Worm (Caenorhabditis elegans) whole organism, young adult: ENCODE results near the gene syf-2.

Experiments
- B0336.3 ChIP-seq: fragments of 200-800 bp; sonication (Bioruptor generic); IDR thresholded peaks from 2 replicates; pipeline ENCODE4 v1.3.6; 2022; ENCODE audit warnings: missing genetic modification characterization, missing compliant biosample characterization
- D2030.7 ChIP-seq: fragments of 200-800 bp; sonication (Bioruptor generic); IDR thresholded peaks from 2 replicates; pipeline ENCODE4 v1.3.6; 2022; ENCODE audit warnings: missing genetic modification reagents, missing genetic modification characterization, missing compliant biosample characterization
- F10E7.11 ChIP-seq: sonication (generic microtip); optimal IDR thresholded peaks from 2 replicates; lab custom pipeline; 2017; ENCODE audit warnings: mild to moderate bottlenecking, missing genetic modification characterization, moderate library complexity, missing compliant biosample characterization
- F23B12.7 ChIP-seq: sonication (generic microtip); optimal IDR thresholded peaks from 2 replicates; lab custom pipeline; 2017; ENCODE audit warnings: missing genetic modification characterization, mild to moderate bottlenecking, missing compliant biosample characterization, antibody characterized with exemption, moderate library complexity; ENCODE audit not compliant: insufficient read depth
- F33H1.4 ChIP-seq: fragments of 200-800 bp; sonication (Bioruptor generic); IDR thresholded peaks from 2 replicates; pipeline ENCODE4 v1.3.6; 2022; ENCODE audit warnings: missing genetic modification reagents, missing genetic modification characterization, missing compliant biosample characterization
- F37B4.10 ChIP-seq: fragments of 200-800 bp; sonication (Bioruptor generic); IDR thresholded peaks from 2 replicates; pipeline ENCODE4 v1.3.6; 2022; ENCODE audit warnings: missing genetic modification characterization, missing compliant biosample characterization
- F57A8.1 ChIP-seq: fragments of 200-800 bp; sonication (Bioruptor generic); optimal IDR thresholded peaks from 2 replicates; lab custom pipeline; 2018; ENCODE audit warnings: mild to moderate bottlenecking, missing genetic modification characterization, moderate library complexity, missing compliant biosample characterization
- Y53G8AR.9 ChIP-seq: fragments of 200-800 bp; sonication (Bioruptor generic); conservative IDR thresholded peaks from 2 replicates; pipeline ENCODE4 v1.3.6; 2022; ENCODE audit warnings: missing genetic modification reagents, missing genetic modification characterization, missing compliant biosample characterization
- Y56A3A.18 ChIP-seq: fragments of 200-800 bp; sonication (Bioruptor generic); IDR thresholded peaks from 2 replicates; pipeline ENCODE4 v1.3.6; 2022; ENCODE audit warnings: missing genetic modification reagents, missing genetic modification characterization, missing compliant biosample characterization
- Y67H2A.10 ChIP-seq: fragments of 200-800 bp; sonication (Bioruptor generic); conservative IDR thresholded peaks from 2 replicates; pipeline ENCODE4 v1.3.6; 2022; ENCODE audit warnings: missing genetic modification reagents, missing genetic modification characterization, missing compliant biosample characterization
- ama-1 ChIP-seq, 3 experiments: fragments of 150-350 bp in 1 of 3; sonication (generic microtip) in 2 of 3; optimal IDR thresholded peaks; 2 replicates each; lab custom pipeline; 2014 to 2018; ENCODE audit warnings: missing biosample characterization in 2 of 3, missing genetic modification characterization in 2 of 3, missing genetic modification reagents in 2 of 3
- attf-3 ChIP-seq: fragments of 200-800 bp; sonication (Bioruptor generic); conservative IDR thresholded peaks from 2 replicates; pipeline ENCODE4 v1.3.6; 2022; ENCODE audit warnings: missing genetic modification reagents, missing genetic modification characterization, missing compliant biosample characterization
- bed-1 ChIP-seq: fragments of 200-800 bp; sonication (Bioruptor generic); IDR thresholded peaks from 2 replicates; pipeline ENCODE4 v1.3.6; 2022; ENCODE audit warnings: missing genetic modification reagents, missing genetic modification characterization, missing compliant biosample characterization
- bed-2 ChIP-seq: fragments of 200-800 bp; sonication (Bioruptor generic); IDR thresholded peaks from 2 replicates; pipeline ENCODE4 v1.3.6; 2022; ENCODE audit warnings: missing genetic modification reagents, missing genetic modification characterization, missing compliant biosample characterization
- cebp-1 ChIP-seq, 2 experiments: fragments of 200-800 bp in 1 of 2; sonication (Bioruptor generic) in 1 of 2; sonication (generic microtip) in 1 of 2; IDR thresholded peaks in 1 of 2; optimal IDR thresholded peaks in 1 of 2; 2 replicates each; pipeline versions ENCODE4 v1.3.6 to Lab custom; 2017 to 2022; ENCODE audit warnings: missing compliant biosample characterization in 2 of 2, missing genetic modification characterization in 2 of 2, mild to moderate bottlenecking in 1 of 2, missing genetic modification reagents in 1 of 2, moderate library complexity in 1 of 2
- ceh-100 ChIP-seq: fragments of 200-800 bp; sonication (Bioruptor generic); IDR thresholded peaks from 2 replicates; pipeline ENCODE4 v1.3.6; 2022; ENCODE audit warnings: missing genetic modification reagents, missing genetic modification characterization, missing compliant biosample characterization
- ceh-27 ChIP-seq: fragments of 200-800 bp; sonication (Bioruptor generic); optimal IDR thresholded peaks from 2 replicates; lab custom pipeline; 2018; ENCODE audit warnings: mild to moderate bottlenecking, missing genetic modification characterization, moderate library complexity, missing compliant biosample characterization
- ceh-40 ChIP-seq: fragments of 200-800 bp; sonication (Bioruptor generic); IDR thresholded peaks from 2 replicates; pipeline ENCODE4 v1.3.6; 2022; ENCODE audit warnings: missing genetic modification characterization, missing compliant biosample characterization
- ceh-79 ChIP-seq: sonication (generic microtip); optimal IDR thresholded peaks from 2 replicates; lab custom pipeline; 2017; ENCODE audit warnings: mild to moderate bottlenecking, missing genetic modification characterization, missing compliant biosample characterization
- ceh-91 ChIP-seq: fragments of 200-800 bp; sonication (Bioruptor generic); IDR thresholded peaks from 2 replicates; pipeline ENCODE4 v1.3.6; 2022; ENCODE audit warnings: missing genetic modification reagents, missing genetic modification characterization, missing compliant biosample characterization
- dox-1 ChIP-seq: fragments of 200-800 bp; sonication (Bioruptor generic); IDR thresholded peaks from 2 replicates; pipeline ENCODE4 v1.3.6; 2022; ENCODE audit warnings: missing genetic modification reagents, missing genetic modification characterization, missing compliant biosample characterization
- dpl-1 ChIP-seq: fragments of 150-350 bp; optimal IDR thresholded peaks from 2 replicates; lab custom pipeline; 2014; ENCODE audit warnings: missing biosample characterization, missing genetic modification reagents, missing genetic modification characterization
- egl-18 ChIP-seq: fragments of 200-800 bp; sonication (Bioruptor generic); IDR thresholded peaks from 2 replicates; pipeline ENCODE4 v1.3.6; 2022; ENCODE audit warnings: missing genetic modification reagents, missing genetic modification characterization, missing compliant biosample characterization
- egl-44 ChIP-seq: fragments of 200-800 bp; sonication (Bioruptor generic); IDR thresholded peaks from 2 replicates; pipeline ENCODE4 v1.3.6; 2022; ENCODE audit warnings: missing genetic modification reagents, missing genetic modification characterization, missing compliant biosample characterization
- fkh-3 ChIP-seq: sonication (generic microtip); optimal IDR thresholded peaks from 2 replicates; lab custom pipeline; 2016; ENCODE audit warnings: mild to moderate bottlenecking, missing genetic modification characterization, missing compliant biosample characterization
- hlh-26 ChIP-seq: fragments of 200-800 bp; sonication (Bioruptor generic); conservative IDR thresholded peaks from 2 replicates; pipeline ENCODE4 v1.3.6; 2022; ENCODE audit warnings: missing genetic modification reagents, missing genetic modification characterization, missing compliant biosample characterization
- hmg-1.2 ChIP-seq: fragments of 200-800 bp; sonication (Bioruptor generic); IDR thresholded peaks from 2 replicates; pipeline ENCODE4 v1.3.6; 2022; ENCODE audit warnings: missing genetic modification reagents, missing genetic modification characterization, missing compliant biosample characterization
- hrde-1 ChIP-seq: sonication (generic microtip); optimal IDR thresholded peaks from 2 replicates; lab custom pipeline; 2016; ENCODE audit warnings: missing genetic modification characterization, mild to moderate bottlenecking, missing compliant biosample characterization, moderate library complexity, missing genotype, missing genetic modification reagents, borderline replicate concordance
- hsf-1 ChIP-seq: fragments of 200-800 bp; sonication (Bioruptor generic); IDR thresholded peaks from 2 replicates; pipeline ENCODE4 v1.3.6; 2022; ENCODE audit warnings: missing genetic modification reagents, missing genetic modification characterization, missing compliant biosample characterization
- lin-35 ChIP-seq, 3 experiments: fragments of 150-350 bp in 2 of 3; sonication (generic microtip) in 1 of 3; optimal IDR thresholded peaks; 2 replicates each; lab custom pipeline; 2014 to 2018; ENCODE audit warnings: missing biosample characterization in 3 of 3, missing genetic modification characterization in 3 of 3, missing genetic modification reagents in 3 of 3
- nhr-120 ChIP-seq: fragments of 200-800 bp; sonication (Bioruptor generic); IDR thresholded peaks from 2 replicates; pipeline ENCODE4 v1.3.6; 2022; ENCODE audit warnings: missing genetic modification characterization, missing compliant biosample characterization
- nhr-179 ChIP-seq: sonication (generic microtip); optimal IDR thresholded peaks from 2 replicates; lab custom pipeline; 2016; ENCODE audit warnings: mild to moderate bottlenecking, missing genetic modification characterization, missing compliant biosample characterization
- nhr-27 ChIP-seq: fragments of 200-800 bp; sonication (Bioruptor generic); optimal IDR thresholded peaks from 2 replicates; lab custom pipeline; 2018; ENCODE audit warnings: mild to moderate bottlenecking, missing genetic modification characterization, moderate library complexity, missing compliant biosample characterization
- nhr-80 ChIP-seq: sonication (generic microtip); optimal IDR thresholded peaks from 2 replicates; lab custom pipeline; 2016; ENCODE audit warnings: missing genetic modification characterization, missing compliant biosample characterization
- nhr-90 ChIP-seq: sonication (generic microtip); optimal IDR thresholded peaks from 2 replicates; lab custom pipeline; 2016; ENCODE audit warnings: missing genotype, mild to moderate bottlenecking, missing genetic modification characterization, missing compliant biosample characterization
- pbrm-1 ChIP-seq: fragments of 200-800 bp; sonication (Bioruptor generic); IDR thresholded peaks from 2 replicates; pipeline ENCODE4 v1.3.6; 2022; ENCODE audit warnings: missing genetic modification reagents, missing genetic modification characterization, missing compliant biosample characterization
- pha-4 ChIP-seq: fragments of 150-350 bp; sonication (generic microtip); optimal IDR thresholded peaks from 2 replicates; lab custom pipeline; 2014; ENCODE audit warnings: missing biosample characterization, missing genetic modification reagents, missing genetic modification characterization
- repo-1 ChIP-seq: sonication (generic microtip); optimal IDR thresholded peaks from 2 replicates; lab custom pipeline; 2017; ENCODE audit warnings: mild to moderate bottlenecking, missing genetic modification characterization, missing compliant biosample characterization
- snpc-1.1 ChIP-seq: sonication (generic microtip); optimal IDR thresholded peaks from 2 replicates; lab custom pipeline; 2017; ENCODE audit warnings: missing genetic modification characterization, mild to moderate bottlenecking, missing compliant biosample characterization, antibody characterized with exemption, moderate library complexity, missing genotype, missing genetic modification reagents; ENCODE audit not compliant: insufficient read depth
- snpc-3.4 ChIP-seq: sonication (generic microtip); optimal IDR thresholded peaks from 2 replicates; lab custom pipeline; 2017; ENCODE audit warnings: missing genetic modification characterization, mild to moderate bottlenecking, missing compliant biosample characterization, antibody characterized with exemption, moderate library complexity, missing genotype, missing genetic modification reagents
- sptf-2 ChIP-seq: fragments of 200-800 bp; sonication (Bioruptor generic); optimal IDR thresholded peaks from 2 replicates; lab custom pipeline; 2018; ENCODE audit warnings: mild to moderate bottlenecking, missing genetic modification characterization, missing compliant biosample characterization
- tbx-9 ChIP-seq: sonication (generic microtip); optimal IDR thresholded peaks from 2 replicates; lab custom pipeline; 2016; ENCODE audit warnings: borderline replicate concordance, missing genetic modification characterization, inconsistent platforms, missing compliant biosample characterization
- ztf-3 ChIP-seq: fragments of 200-800 bp; sonication (Bioruptor generic); optimal IDR thresholded peaks from 2 replicates; lab custom pipeline; 2018; ENCODE audit warnings: mild to moderate bottlenecking, missing genetic modification characterization, missing compliant biosample characterization
- ztf-6 ChIP-seq: fragments of 200-800 bp; sonication (Bioruptor generic); IDR thresholded peaks from 2 replicates; pipeline ENCODE4 v1.3.6; 2022; ENCODE audit warnings: missing genetic modification reagents, missing genetic modification characterization, missing compliant biosample characterization

Gene syf-2

DNA sequence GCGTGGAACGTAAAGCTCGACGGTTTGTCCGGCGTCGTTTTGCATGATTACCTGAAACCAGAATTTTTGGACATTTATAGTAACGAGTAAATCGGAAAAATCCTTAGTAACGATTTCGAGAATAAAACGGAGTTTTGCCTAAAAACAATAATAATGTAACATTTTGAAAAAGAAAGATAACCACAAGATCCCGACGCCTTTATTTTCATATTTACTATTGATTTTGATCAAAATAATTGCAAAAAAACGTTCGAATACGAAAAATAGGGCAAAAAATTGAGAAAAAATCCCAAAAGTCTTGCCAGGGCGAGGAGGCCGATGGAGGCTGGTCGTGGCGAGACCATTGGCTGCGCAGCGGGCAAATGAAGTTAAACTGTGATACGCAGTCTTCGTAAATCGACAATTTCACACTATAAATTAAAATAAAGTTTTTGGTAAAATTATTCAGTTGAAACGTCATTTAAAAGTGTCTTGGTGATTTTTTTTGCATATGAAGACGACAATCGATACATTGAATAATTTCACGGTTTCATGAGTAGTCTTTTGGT, 27.7 kb upstream of the syf-2 start, which contains the start of gene rps-21 (continued):
- TF ChIP-seq snpc-3.4 (tag; lab: Kevin White, UChicago) (peak; percentile 47), lin-35 (GFP tag; optimal IDR thresholded peaks at IDR 0.05; lab: Kevin White, UChicago) (peak in 1 of 3 experiments; percentile 74), ceh-91 (GFP tag; lab: Robert Waterston, UW) (peak; percentile 21; the same call in 1 of the 2 replicates), attf-3 (GFP tag; lab: Robert Waterston, UW) (peak; percentile 34), F33H1.4 (GFP tag; lab: Robert Waterston, UW) (peak; percentile 94), Y53G8AR.9 (0 out of 2 replicates have a peak, but pooled peaks have one; percentile 14), pbrm-1 (GFP tag; lab: Robert Waterston, UW) (peak; percentile 77), dpl-1 (peak; percentile 51), D2030.7 (GFP tag; lab: Robert Waterston, UW) (0 out of 2 replicates have a peak, but pooled peaks have one; percentile 25), dox-1 (GFP tag; lab: Robert Waterston, UW) (peak; percentile 49; the same call in 1 of the 2 replicates)

DNA sequence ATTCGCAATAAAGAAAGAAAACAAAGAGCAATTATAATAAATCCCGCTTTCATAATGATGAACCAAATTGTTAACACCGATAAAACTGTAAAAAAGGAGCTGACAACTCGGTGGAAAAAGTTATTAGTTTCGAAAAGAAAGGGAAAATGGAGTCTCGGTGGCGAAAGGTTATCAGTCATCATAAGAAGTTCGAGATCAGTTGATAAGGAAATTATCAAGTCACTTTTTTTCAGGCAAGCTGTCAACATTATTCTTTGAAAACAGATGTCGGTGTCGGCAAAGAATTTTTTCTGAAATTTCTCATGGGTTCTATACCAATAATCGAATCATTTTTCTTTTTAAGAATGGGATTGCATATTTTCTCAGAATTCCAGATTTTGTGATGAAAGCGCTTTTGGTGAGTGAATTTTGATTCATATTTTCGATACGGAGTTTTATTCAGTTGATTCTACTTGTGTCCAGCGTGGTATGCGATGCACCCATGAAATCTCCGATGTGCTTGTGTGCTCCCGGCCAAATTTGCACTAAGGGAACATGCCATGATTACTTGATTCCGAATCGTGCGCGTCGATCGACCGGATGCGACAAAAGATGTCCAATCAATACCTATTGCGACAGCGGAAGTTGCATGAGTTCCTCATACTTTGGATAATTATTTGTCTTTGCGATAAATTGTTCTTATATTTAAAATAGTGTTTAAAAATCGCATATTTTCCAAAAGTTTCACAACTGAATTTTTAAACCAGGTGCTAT, 26.6 kb upstream of the syf-2 start, which contains the start of the genes F37C12.21 and F37C12.10:
Gene F37C12.21 (plus strand): TSS at position 58 of the 753 bp plus-strand sequence.
Gene F37C12.10 (minus strand): TSS at position 85 of the 753 bp plus-strand sequence.
- no peak for TF ChIP-seq pha-4 (tag; lab: Kevin White, UChicago)
- TF ChIP-seq sptf-2 (GFP tag; lab: Kevin White, UChicago), result no peak
- no peak for TF ChIP-seq nhr-27
- no peak for TF ChIP-seq ztf-3 (GFP tag; lab: Kevin White, UChicago)
- no peak for TF ChIP-seq egl-18
- no peak for TF ChIP-seq F10E7.11 (tag; lab: Kevin White, UChicago)
- TF ChIP-seq nhr-179 (tag; lab: Kevin White, UChicago), result no peak
- no peak for TF ChIP-seq ama-1 (optimal IDR thresholded peaks at IDR 0.05; lab: Kevin White, UChicago)
- TF ChIP-seq ama-1 (GFP tag; optimal IDR thresholded peaks at IDR 0.05; lab: Kevin White, UChicago), result peak in 1 of 2 experiments; percentile 25
- no peak for TF ChIP-seq ceh-79 (tag; lab: Kevin White, UChicago)
- no peak for TF ChIP-seq nhr-90
- no peak for TF ChIP-seq hlh-26
- TF ChIP-seq snpc-1.1 (tag; lab: Kevin White, UChicago), result no peak
- TF ChIP-seq ztf-6 (GFP tag; lab: Robert Waterston, UW), result no peak
- TF ChIP-seq nhr-120 (GFP tag; lab: Robert Waterston, UW), result no peak
- no peak for TF ChIP-seq ceh-27 (GFP tag; lab: Kevin White, UChicago)
- no peak for TF ChIP-seq ceh-100 (GFP tag; lab: Robert Waterston, UW)
- no peak for TF ChIP-seq cebp-1 (GFP tag; IDR thresholded peaks at IDR 0.05; lab: Robert Waterston, UW)
- peak; percentile 19 for TF ChIP-seq cebp-1 (tag; optimal IDR thresholded peaks at IDR 0.05; lab: Kevin White, UChicago)
- no peak for TF ChIP-seq bed-2
- TF ChIP-seq fkh-3, result no peak
- no peak for TF ChIP-seq F23B12.7 (tag; lab: Kevin White, UChicago)
- TF ChIP-seq hmg-1.2 (GFP tag; lab: Robert Waterston, UW), result peak; percentile 15; the same call in 1 of the 2 replicates
- TF ChIP-seq F57A8.1 (GFP tag; lab: Kevin White, UChicago), result no peak
- TF ChIP-seq Y67H2A.10 (GFP tag; lab: Robert Waterston, UW), result no peak
- no peak for TF ChIP-seq Y56A3A.18 (GFP tag; lab: Robert Waterston, UW)
- no peak for TF ChIP-seq egl-44
- peak; percentile 47 for TF ChIP-seq repo-1 (tag; lab: Kevin White, UChicago)
- TF ChIP-seq ceh-40 (GFP tag; lab: Robert Waterston, UW), result no peak
- no peak for TF ChIP-seq tbx-9 (tag; lab: Kevin White, UChicago)
- no peak for TF ChIP-seq hrde-1 (tag; lab: Kevin White, UChicago)
- TF ChIP-seq F37B4.10 (GFP tag; lab: Robert Waterston, UW), result no peak
- TF ChIP-seq nhr-80 (tag; lab: Kevin White, UChicago), result peak; percentile 72
- TF ChIP-seq bed-1, result no peak
- peak; percentile 62 for TF ChIP-seq B0336.3 (GFP tag; lab: Robert Waterston, UW)
- TF ChIP-seq hsf-1 (GFP tag; lab: Robert Waterston, UW), result peak; percentile 48; the same call in 1 of the 2 replicates
